Fruit fly (Drosophila melanogaster) whole organism, embryonic: Measurements from ENCODE around the gene gogo.
A peak's percentile ranks its signal among the peaks of the same experiment; 100 is the strongest.

Source experiments
- BEAF-32 ChIP-seq: fragments of 200-800 bp; sonication (Bioruptor generic); optimal IDR thresholded peaks from 3 replicates; lab custom pipeline; 2017; ENCODE audit warnings: missing biosample characterization, missing genetic modification characterization, mild to moderate bottlenecking, moderate library complexity, missing genetic modification reagents
- CG10654 ChIP-seq: fragments of 200-800 bp; sonication (Bioruptor generic); optimal IDR thresholded peaks from 2 replicates; lab custom pipeline; 2016; ENCODE audit warnings: missing biosample characterization, missing genetic modification characterization
- CG10979 ChIP-seq: fragments of 200-800 bp; sonication (Bioruptor generic); optimal IDR thresholded peaks from 2 replicates; lab custom pipeline; 2018; ENCODE audit warnings: missing biosample characterization, mild to moderate bottlenecking, missing genetic modification characterization, moderate library complexity
- CG12659 ChIP-seq: fragments of 200-800 bp; sonication (Bioruptor generic); optimal IDR thresholded peaks from 3 replicates; lab custom pipeline; 2017; ENCODE audit warnings: mild to moderate bottlenecking, missing biosample characterization, missing genetic modification reagents, missing genetic modification characterization
- CG13123 ChIP-seq: fragments of 200-800 bp; sonication (Bioruptor generic); optimal IDR thresholded peaks from 2 replicates; lab custom pipeline; 2016; ENCODE audit warnings: missing biosample characterization, missing genetic modification characterization
- CG15479 ChIP-seq: fragments of 200-800 bp; sonication (Bioruptor generic); optimal IDR thresholded peaks from 3 replicates; lab custom pipeline; 2019; ENCODE audit warnings: missing biosample characterization, mild to moderate bottlenecking, missing genetic modification characterization, moderate library complexity
- CG15514 ChIP-seq: fragments of 200-800 bp; sonication (Bioruptor generic); optimal IDR thresholded peaks from 3 replicates; lab custom pipeline; 2017; ENCODE audit warnings: missing biosample characterization, missing genetic modification characterization, mild to moderate bottlenecking, moderate library complexity, missing genetic modification reagents
- CG16815 ChIP-seq: fragments of 200-800 bp; sonication (Bioruptor generic); optimal IDR thresholded peaks from 3 replicates; lab custom pipeline; 2017; ENCODE audit warnings: missing biosample characterization, mild to moderate bottlenecking, missing genetic modification characterization
- CG17568 ChIP-seq: fragments of 200-800 bp; sonication (Bioruptor generic); optimal IDR thresholded peaks from 2 replicates; lab custom pipeline; 2018; ENCODE audit warnings: missing biosample characterization, mild to moderate bottlenecking, missing genetic modification characterization, moderate library complexity
- CG18011 ChIP-seq: fragments of 200-800 bp; sonication (Bioruptor generic); optimal IDR thresholded peaks from 2 replicates; lab custom pipeline; 2017; ENCODE audit warnings: missing biosample characterization, missing genetic modification characterization, mild to moderate bottlenecking, moderate library complexity, missing genotype
- CG2202 ChIP-seq: fragments of 200-800 bp; sonication (Bioruptor generic); optimal IDR thresholded peaks from 2 replicates; lab custom pipeline; 2018; ENCODE audit warnings: missing biosample characterization, mild to moderate bottlenecking, missing genetic modification characterization
- CG30431 ChIP-seq: fragments of 200-800 bp; sonication (Bioruptor generic); optimal IDR thresholded peaks from 2 replicates; lab custom pipeline; 2017; ENCODE audit warnings: missing biosample characterization, missing genetic modification characterization
- CG3163 ChIP-seq: fragments of 200-800 bp; sonication (Bioruptor generic); optimal IDR thresholded peaks from 3 replicates; lab custom pipeline; 2016; ENCODE audit warnings: missing biosample characterization, missing genetic modification characterization
- CG32532 ChIP-seq: fragments of 200-800 bp; sonication (Bioruptor generic); IDR thresholded peaks from 2 replicates; pipeline ENCODE4 v1.3.6; 2022; ENCODE audit warnings: missing biosample characterization, missing genetic modification characterization
- CG34422 ChIP-seq: fragments of 200-800 bp; sonication (Bioruptor generic); IDR thresholded peaks from 3 replicates; pipeline ENCODE4 v1.3.6; 2022; ENCODE audit warnings: missing biosample characterization, missing genetic modification characterization
- CG4328 ChIP-seq: fragments of 200-800 bp; sonication (Bioruptor generic); optimal IDR thresholded peaks from 3 replicates; lab custom pipeline; 2017; ENCODE audit warnings: missing biosample characterization, missing genetic modification reagents, missing genetic modification characterization
- CG7745 ChIP-seq: fragments of 200-800 bp; sonication (Bioruptor generic); optimal IDR thresholded peaks from 2 replicates; lab custom pipeline; 2018; ENCODE audit warnings: missing biosample characterization, mild to moderate bottlenecking, missing genetic modification characterization, moderate library complexity
- CG8944 ChIP-seq: fragments of 200-800 bp; sonication (Bioruptor generic); optimal IDR thresholded peaks from 3 replicates; lab custom pipeline; 2016; ENCODE audit warnings: missing biosample characterization, missing genetic modification characterization
- CG9437 ChIP-seq: fragments of 200-800 bp; sonication (Bioruptor generic); optimal IDR thresholded peaks from 2 replicates; lab custom pipeline; 2018; ENCODE audit warnings: missing biosample characterization, mild to moderate bottlenecking, missing genetic modification characterization
- CoRest ChIP-seq: fragments of 200-800 bp; sonication (Bioruptor generic); optimal IDR thresholded peaks from 3 replicates; lab custom pipeline; 2018; ENCODE audit warnings: missing biosample characterization, mild to moderate bottlenecking, missing genetic modification characterization, moderate library complexity
- Doc3 ChIP-seq: fragments of 200-800 bp; sonication (Bioruptor generic); IDR thresholded peaks from 3 replicates; pipeline ENCODE4 v1.3.6; 2022; ENCODE audit warnings: missing biosample characterization, missing genetic modification characterization; ENCODE audit not compliant: partially characterized antibody
- Myb ChIP-seq: fragments of 200-800 bp; sonication (Bioruptor generic); optimal IDR thresholded peaks from 2 replicates; lab custom pipeline; 2016; ENCODE audit warnings: missing biosample characterization, missing genetic modification characterization
- Nf-YA ChIP-seq: fragments of 200-800 bp; sonication (Bioruptor generic); IDR thresholded peaks from 2 replicates; pipeline ENCODE4 v1.3.6; 2022; ENCODE audit warnings: missing biosample characterization, missing genetic modification characterization
- Nf-YB ChIP-seq: fragments of 200-800 bp; sonication (Bioruptor generic); optimal IDR thresholded peaks from 3 replicates; lab custom pipeline; 2019; ENCODE audit warnings: missing biosample characterization, mild to moderate bottlenecking, missing genetic modification characterization, moderate library complexity
- NfI ChIP-seq: fragments of 200-800 bp; sonication (Bioruptor generic); optimal IDR thresholded peaks from 3 replicates; lab custom pipeline; 2018; ENCODE audit warnings: missing biosample characterization, mild to moderate bottlenecking, missing genetic modification characterization, moderate library complexity
- PHDP ChIP-seq: fragments of 200-800 bp; sonication (Bioruptor generic); optimal IDR thresholded peaks from 3 replicates; lab custom pipeline; 2018; ENCODE audit warnings: missing biosample characterization, mild to moderate bottlenecking, missing genetic modification characterization, moderate library complexity
- Rx ChIP-seq: fragments of 200-800 bp; sonication (Bioruptor generic); IDR thresholded peaks from 2 replicates; pipeline ENCODE4 v1.3.6; 2022; ENCODE audit warnings: missing biosample characterization, missing genetic modification characterization
- Six4 ChIP-seq: fragments of 200-800 bp; sonication (Bioruptor generic); optimal IDR thresholded peaks from 2 replicates; lab custom pipeline; 2016; ENCODE audit warnings: missing biosample characterization, missing genetic modification characterization
- abd-A ChIP-seq: fragments of 200-800 bp; sonication (Bioruptor generic); optimal IDR thresholded peaks from 3 replicates; lab custom pipeline; 2019; ENCODE audit warnings: missing biosample characterization, mild to moderate bottlenecking, missing genetic modification characterization, moderate library complexity
- bbx ChIP-seq: fragments of 200-800 bp; sonication (Bioruptor generic); IDR thresholded peaks from 2 replicates; pipeline ENCODE4 v1.3.6; 2022; ENCODE audit warnings: missing biosample characterization, missing genetic modification characterization; ENCODE audit not compliant: partially characterized antibody
- caup ChIP-seq: fragments of 200-800 bp; sonication (Bioruptor generic); optimal IDR thresholded peaks from 3 replicates; lab custom pipeline; 2017; ENCODE audit warnings: missing biosample characterization, mild to moderate bottlenecking, missing genetic modification characterization, moderate library complexity; ENCODE audit not compliant: severe bottlenecking
- dmrt11E ChIP-seq: fragments of 200-800 bp; sonication (Bioruptor generic); optimal IDR thresholded peaks from 3 replicates; lab custom pipeline; 2018; ENCODE audit warnings: missing biosample characterization, mild to moderate bottlenecking, missing genetic modification characterization, moderate library complexity
- fd3F ChIP-seq: fragments of 200-800 bp; sonication (Bioruptor generic); optimal IDR thresholded peaks from 2 replicates; lab custom pipeline; 2018; ENCODE audit warnings: missing biosample characterization, mild to moderate bottlenecking, missing genetic modification characterization, moderate library complexity
- hb ChIP-seq: fragments of 200-800 bp; sonication (Bioruptor generic); IDR thresholded peaks from 3 replicates; pipeline ENCODE4 v1.3.6; 2022; ENCODE audit warnings: missing biosample characterization, missing genetic modification characterization; ENCODE audit not compliant: partially characterized antibody
- her ChIP-seq: fragments of 200-800 bp; sonication (Bioruptor generic); optimal IDR thresholded peaks from 2 replicates; lab custom pipeline; 2016; ENCODE audit warnings: missing biosample characterization, missing genetic modification characterization
- jing ChIP-seq: fragments of 200-800 bp; sonication (Bioruptor generic); optimal IDR thresholded peaks from 2 replicates; lab custom pipeline; 2018; ENCODE audit warnings: missing biosample characterization, mild to moderate bottlenecking, missing genetic modification characterization
- kay ChIP-seq: fragments of 200-800 bp; sonication (Bioruptor generic); optimal IDR thresholded peaks from 2 replicates; lab custom pipeline; 2016; ENCODE audit warnings: missing biosample characterization, missing genetic modification characterization
- knrl ChIP-seq: fragments of 200-800 bp; sonication (Bioruptor generic); IDR thresholded peaks from 3 replicates; pipeline ENCODE4 v1.3.6; 2022; ENCODE audit warnings: missing biosample characterization, missing genetic modification characterization; ENCODE audit not compliant: partially characterized antibody
- odd ChIP-seq: fragments of 200-800 bp; sonication (Bioruptor generic); optimal IDR thresholded peaks from 2 replicates; lab custom pipeline; 2017; ENCODE audit warnings: missing biosample characterization, mild to moderate bottlenecking, missing genetic modification characterization
- org-1 ChIP-seq: fragments of 200-800 bp; sonication (Bioruptor generic); optimal IDR thresholded peaks from 2 replicates; lab custom pipeline; 2017; ENCODE audit warnings: missing biosample characterization, missing genetic modification characterization
- pnt ChIP-seq: fragments of 200-800 bp; sonication (Bioruptor generic); optimal IDR thresholded peaks from 3 replicates; lab custom pipeline; 2016; ENCODE audit warnings: missing biosample characterization, missing genetic modification characterization
- salm ChIP-seq: fragments of 200-800 bp; sonication (Bioruptor generic); optimal IDR thresholded peaks from 2 replicates; lab custom pipeline; 2018; ENCODE audit warnings: missing biosample characterization, mild to moderate bottlenecking, missing genetic modification characterization
- schlank ChIP-seq: fragments of 200-800 bp; sonication (Bioruptor generic); optimal IDR thresholded peaks from 2 replicates; lab custom pipeline; 2018; ENCODE audit warnings: missing biosample characterization, mild to moderate bottlenecking, missing genetic modification characterization
- slp2 ChIP-seq: fragments of 200-800 bp; sonication (Bioruptor generic); optimal IDR thresholded peaks from 2 replicates; lab custom pipeline; 2016; ENCODE audit warnings: missing biosample characterization, missing genetic modification characterization
- tll ChIP-seq, 2 experiments: fragments of 200-800 bp in 1 of 2; fragments of >200 bp in 1 of 2; sonication (Bioruptor generic) in 1 of 2; optimal IDR thresholded peaks; 2 replicates each; lab custom pipeline; 2017 to 2019; ENCODE audit warnings: missing biosample characterization in 2 of 2, missing genetic modification characterization in 2 of 2, mild to moderate bottlenecking in 1 of 2, moderate library complexity in 1 of 2
- trh ChIP-seq: fragments of 200-800 bp; sonication (Bioruptor generic); optimal IDR thresholded peaks from 2 replicates; lab custom pipeline; 2016; ENCODE audit warnings: missing biosample characterization, missing genetic modification characterization
- wor ChIP-seq: fragments of 200-800 bp; sonication (Bioruptor generic); IDR thresholded peaks from 2 replicates; pipeline ENCODE4 v1.3.6; 2022; ENCODE audit warnings: missing biosample characterization, missing genetic modification characterization
- z ChIP-seq: fragments of 200-800 bp; sonication (Bioruptor generic); IDR thresholded peaks from 3 replicates; pipeline ENCODE4 v1.3.6; 2022; ENCODE audit warnings: missing biosample characterization, missing genetic modification characterization
- zfh2 ChIP-seq: fragments of 200-800 bp; sonication (Bioruptor generic); optimal IDR thresholded peaks from 2 replicates; lab custom pipeline; 2016; ENCODE audit warnings: missing biosample characterization, missing genetic modification characterization

gogo gene

dm6 chr3L:20302081-20302630 lies 7.2 kb upstream of the gogo start, which contains the start of gene Pex23 (continued):
- TF ChIP-seq wor (peak; percentile 60; the same call in 1 of the 2 replicates), pnt (peak; percentile 65), CG15514 (peak; percentile 97), CoRest (tag; lab: Kevin White, UChicago) (peak; percentile 89), z (no peak), CG3163 (GFP tag; lab: Kevin White, UChicago) (peak; percentile 2), slp2 (peak; percentile 30), abd-A (tag; lab: Kevin White, UChicago) (no peak), NfI (GFP tag; lab: Kevin White, UChicago) (peak; percentile 81), bbx (GFP tag; lab: Robert Waterston, UW) (peak; percentile 96), odd (GFP tag; lab: Kevin White, UChicago) (no peak), trh (GFP tag; lab: Kevin White, UChicago) (peak; percentile 54), org-1 (GFP tag; lab: Kevin White, UChicago) (no peak), BEAF-32 (GFP tag; lab: Kevin White, UChicago) (peak; percentile 99), fd3F (peak; percentile 67), schlank (tag; lab: Kevin White, UChicago) (no peak), CG13123 (GFP tag; lab: Kevin White, UChicago) (peak; percentile 81), CG2202 (tag; lab: Kevin White, UChicago) (peak; percentile 49), Nf-YA (GFP tag; lab: Robert Waterston, UW) (peak; percentile 52; the same call in 1 of the 2 replicates), her (no peak), tll (GFP tag; optimal IDR thresholded peaks at IDR 0.05; lab: Kevin White, UChicago) (peak; percentile 62 to 69), hb (GFP tag; lab: Robert Waterston, UW) (peak; percentile 97), CG10654 (GFP tag; lab: Kevin White, UChicago) (peak; percentile 78), CG30431 (GFP tag; lab: Kevin White, UChicago) (peak; percentile 42), salm (tag; lab: Kevin White, UChicago) (peak; percentile 15), zfh2 (peak; percentile 79), kay (GFP tag; lab: Kevin White, UChicago) (peak; percentile 73), Six4 (GFP tag; lab: Kevin White, UChicago) (peak; percentile 26), CG10979 (tag; lab: Kevin White, UChicago) (peak; percentile 69), Rx (GFP tag; lab: Robert Waterston, UW) (peak; percentile 75), CG18011 (peak; percentile 59), caup (GFP tag; lab: Kevin White, UChicago) (peak; percentile 64), Myb (GFP tag; lab: Kevin White, UChicago) (peak; percentile 61), PHDP (tag; lab: Kevin White, UChicago) (peak; percentile 71), CG34422 (GFP tag; lab: Robert Waterston, UW) (peak; percentile 87), CG4328 (GFP tag; lab: Kevin White, UChicago) (no peak), dmrt11E (peak; percentile 77), CG32532 (peak; percentile 87), CG9437 (GFP tag; lab: Kevin White, UChicago) (peak; percentile 60), CG7745 (no peak), Doc3 (GFP tag; lab: Robert Waterston, UW) (peak; percentile 99), CG15479 (GFP tag; lab: Kevin White, UChicago) (no peak), CG8944 (GFP tag; lab: Kevin White, UChicago) (peak; percentile 67), knrl (GFP tag; lab: Robert Waterston, UW) (peak; percentile 99), CG17568 (GFP tag; lab: Kevin White, UChicago) (no peak), CG16815 (GFP tag; lab: Kevin White, UChicago) (peak; percentile 77), CG12659 (GFP tag; lab: Kevin White, UChicago) (peak; percentile 91), Nf-YB (GFP tag; lab: Kevin White, UChicago) (peak; percentile 36), jing (no peak)
